7 worm cellular contexts compared by ENCODE assay signal in genomic region chrV:14324502-14325467, ce11.
TF ChIP-seq lines count a peak whose summit lies in the region.

Gene F47B8.4, minus strand, starts transcription at chrV:14324673.
Gene F47B8.18, minus strand, starts transcription at chrV:14325464.

TF ChIP-seq in whole organism, L1 larva, 84 proteins besides CTCF, POLR2A, EP300 and RAD21:
- TF ChIP-seq fkh-4 (tag; optimal IDR thresholded peaks at IDR 0.05; lab: Kevin White, UChicago; ENCODE audit: borderline replicate concordance), result no peak
- peak; percentile 83 for TF ChIP-seq ceh-8 (GFP tag; optimal IDR thresholded peaks at IDR 0.05; lab: Kevin White, UChicago)

TF ChIP-seq in whole organism, L2 larva, 48 proteins besides CTCF, POLR2A, EP300 and RAD21:
- TF ChIP-seq fos-1 (tag; optimal IDR thresholded peaks at IDR 0.05; lab: Kevin White, UChicago) (peak; percentile 26), nhr-6 (tag; optimal IDR thresholded peaks at IDR 0.05; lab: Kevin White, UChicago) (no peak)

TF ChIP-seq in whole organism, L3 larva, 47 proteins besides CTCF, POLR2A, EP300 and RAD21:
- TF ChIP-seq elt-2 (tag; optimal IDR thresholded peaks at IDR 0.05; lab: Kevin White, UChicago), result peak; percentile 69
- no peak for TF ChIP-seq ceh-9 (tag; optimal IDR thresholded peaks at IDR 0.05; lab: Kevin White, UChicago)
- TF ChIP-seq mml-1 (tag; optimal IDR thresholded peaks at IDR 0.05; lab: Kevin White, UChicago), result no peak
- no peak for TF ChIP-seq nhr-67 (tag; optimal IDR thresholded peaks at IDR 0.05; lab: Kevin White, UChicago)
- TF ChIP-seq ceh-82 (tag; optimal IDR thresholded peaks at IDR 0.05; lab: Kevin White, UChicago), result no peak
- TF ChIP-seq snpc-4 (tag; optimal IDR thresholded peaks at IDR 0.05; lab: Kevin White, UChicago), result no peak
- TF ChIP-seq pha-4 (tag; optimal IDR thresholded peaks at IDR 0.05; lab: Kevin White, UChicago), result peak; percentile 90
- no peak for TF ChIP-seq daf-12 (tag; optimal IDR thresholded peaks at IDR 0.05; lab: Kevin White, UChicago)
- peak; percentile 59 for TF ChIP-seq pqm-1 (tag; optimal IDR thresholded peaks at IDR 0.05; lab: Kevin White, UChicago)
- TF ChIP-seq ZK546.5 (tag; optimal IDR thresholded peaks at IDR 0.05; lab: Kevin White, UChicago), result no peak
- no peak for TF ChIP-seq aly-2 (tag; optimal IDR thresholded peaks at IDR 0.05; lab: Kevin White, UChicago)
- no peak for TF ChIP-seq lsy-12 (tag; optimal IDR thresholded peaks at IDR 0.05; lab: Kevin White, UChicago)
- no peak for TF ChIP-seq mdl-1 (tag; optimal IDR thresholded peaks at IDR 0.05; lab: Kevin White, UChicago)

TF ChIP-seq in whole organism, L4 larva, 104 proteins besides CTCF, POLR2A, EP300 and RAD21 (continues in another document):
- TF ChIP-seq nhr-10 (tag; optimal IDR thresholded peaks at IDR 0.05; lab: Kevin White, UChicago) (no peak), mxl-3 (GFP tag; optimal IDR thresholded peaks at IDR 0.05; lab: Kevin White, UChicago) (peak; percentile 13), unc-39 (tag; optimal IDR thresholded peaks at IDR 0.05; lab: Kevin White, UChicago) (no peak), ceh-62 (tag; optimal IDR thresholded peaks at IDR 0.05; lab: Kevin White, UChicago) (no peak), hlh-30 (tag; optimal IDR thresholded peaks at IDR 0.05; lab: Kevin White, UChicago; ENCODE audit: insufficient read depth) (peak; percentile 45), aha-1 (tag; lab: Kevin White, UChicago) (peak; percentile 76), nhr-77 (tag; optimal IDR thresholded peaks at IDR 0.05; lab: Kevin White, UChicago) (peak; percentile 20), lin-15B (tag; optimal IDR thresholded peaks at IDR 0.05; lab: Kevin White, UChicago) (no peak), daf-16 (GFP tag; optimal IDR thresholded peaks at IDR 0.05; lab: Kevin White, UChicago) (no peak), daf-16 (tag; optimal IDR thresholded peaks at IDR 0.05; lab: Kevin White, UChicago) (peak; percentile 99), nhr-28 (tag; optimal IDR thresholded peaks at IDR 0.05; lab: Kevin White, UChicago) (peak; percentile 76), zip-2 (tag; optimal IDR thresholded peaks at IDR 0.05; lab: Kevin White, UChicago) (no peak), pqm-1 (tag; optimal IDR thresholded peaks at IDR 0.05; lab: Kevin White, UChicago) (peak; percentile 83), T20F7.1 (GFP tag; optimal IDR thresholded peaks at IDR 0.05; lab: Kevin White, UChicago) (no peak), unc-62 (GFP tag; optimal IDR thresholded peaks at IDR 0.05 in 1 of 2; lab: Kevin White, UChicago) (peak in 1 of 2 experiments; percentile 96), unc-62 (tag; optimal IDR thresholded peaks at IDR 0.05; lab: Kevin White, UChicago) (no peak), ceh-28 (tag; optimal IDR thresholded peaks at IDR 0.05; lab: Kevin White, UChicago) (no peak), nhr-41 (GFP tag; IDR thresholded peaks at IDR 0.05; lab: Robert Waterston, UW) (0 out of 2 replicates have a peak, but pooled peaks have one; percentile 6), dmd-6 (GFP tag; IDR thresholded peaks at IDR 0.05; lab: Robert Waterston, UW) (peak; percentile 44)

TF ChIP-seq in whole organism, early embryonic, 17 proteins besides CTCF, POLR2A, EP300 and RAD21:
- no peak for TF ChIP-seq ama-1 (optimal IDR thresholded peaks at IDR 0.05; lab: Kevin White, UChicago)
- TF ChIP-seq aly-1 (tag; optimal IDR thresholded peaks at IDR 0.05; lab: Kevin White, UChicago), result peak; percentile 26

TF ChIP-seq in whole organism, late embryonic, 69 proteins besides CTCF, POLR2A, EP300 and RAD21:
- TF ChIP-seq hlh-6 (tag; optimal IDR thresholded peaks at IDR 0.05; lab: Kevin White, UChicago), result no peak
- peak; percentile 42 for TF ChIP-seq elt-4 (tag; optimal IDR thresholded peaks at IDR 0.05; lab: Kevin White, UChicago)
- no peak for TF ChIP-seq pha-2 (tag; optimal IDR thresholded peaks at IDR 0.05; lab: Kevin White, UChicago)
- peak; percentile 4 for TF ChIP-seq pag-3 (tag; optimal IDR thresholded peaks at IDR 0.05; lab: Kevin White, UChicago; ENCODE audit: borderline replicate concordance)
- TF ChIP-seq ceh-48 (tag; optimal IDR thresholded peaks at IDR 0.05; lab: Kevin White, UChicago), result no peak

TF ChIP-seq in whole organism, young adult, 124 proteins besides CTCF, POLR2A, EP300 and RAD21:
- TF ChIP-seq sptf-2 (GFP tag; optimal IDR thresholded peaks at IDR 0.05; lab: Kevin White, UChicago) (peak; percentile 15), chd-7 (tag; optimal IDR thresholded peaks at IDR 0.05; lab: Kevin White, UChicago) (no peak), dpl-1 (GFP tag; optimal IDR thresholded peaks at IDR 0.05; lab: Kevin White, UChicago) (no peak), cebp-1 (GFP tag; IDR thresholded peaks at IDR 0.05; lab: Robert Waterston, UW) (0 out of 2 replicates have a peak, but pooled peaks have one; percentile 15), cebp-1 (tag; optimal IDR thresholded peaks at IDR 0.05; lab: Kevin White, UChicago) (no peak), F52B5.7 (tag; optimal IDR thresholded peaks at IDR 0.05; lab: Kevin White, UChicago) (no peak), zfh-2 (GFP tag; conservative IDR thresholded peaks at IDR 0.05; lab: Robert Waterston, UW) (peak; percentile 95), B0019.2 (GFP tag; conservative IDR thresholded peaks at IDR 0.05; lab: Robert Waterston, UW) (no peak), nhr-80 (tag; optimal IDR thresholded peaks at IDR 0.05; lab: Kevin White, UChicago) (peak; percentile 56), K12H6.12 (tag; optimal IDR thresholded peaks at IDR 0.05; lab: Kevin White, UChicago) (no peak), lin-35 (GFP tag; optimal IDR thresholded peaks at IDR 0.05; lab: Kevin White, UChicago) (no peak), rec-8 (tag; optimal IDR thresholded peaks at IDR 0.05; lab: Kevin White, UChicago) (no peak), ztf-6 (GFP tag; IDR thresholded peaks at IDR 0.05; lab: Robert Waterston, UW) (no peak), let-607 (tag; optimal IDR thresholded peaks at IDR 0.05; lab: Kevin White, UChicago) (no peak), mcd-1 (GFP tag; IDR thresholded peaks at IDR 0.05; lab: Robert Waterston, UW) (peak; percentile 55; the same call in 1 of the 2 replicates), egrh-3 (GFP tag; IDR thresholded peaks at IDR 0.05; lab: Robert Waterston, UW) (peak; percentile 99), tlf-1 (GFP tag; optimal IDR thresholded peaks at IDR 0.05; lab: Kevin White, UChicago) (no peak), lin-26 (GFP tag; IDR thresholded peaks at IDR 0.05; lab: Robert Waterston, UW) (0 out of 2 replicates have a peak, but pooled peaks have one; percentile 53)
